Fruit fly (Drosophila melanogaster): ENCODE results near the gene CG15597.

CG15597 gene

dm6 chr3R:6291437-6291836 lies 6.4 kb upstream of the CG15597 start, which contains the start of gene Osi13:
Osi13 (plus strand) TSS chr3R:6291737.
- TF ChIP-seq psq (optimal IDR thresholded peaks at IDR 0.05) (no peak), EcR (GFP tag; optimal IDR thresholded peaks at IDR 0.05) (no peak), CG8478 (optimal IDR thresholded peaks at IDR 0.05) (no peak), pan (optimal IDR thresholded peaks at IDR 0.05) (no peak), Dll (optimal IDR thresholded peaks at IDR 0.05) (no peak), usp (GFP tag; optimal IDR thresholded peaks at IDR 0.05) (no peak)

- TF ChIP-seq psq (optimal IDR thresholded peaks at IDR 0.05) (no peak), CG8478 (optimal IDR thresholded peaks at IDR 0.05) (no peak), pan (optimal IDR thresholded peaks at IDR 0.05) (no peak), usp (GFP tag; optimal IDR thresholded peaks at IDR 0.05) (no peak), Dll (optimal IDR thresholded peaks at IDR 0.05) (no peak), EcR (GFP tag; optimal IDR thresholded peaks at IDR 0.05) (no peak)
Measured at dm6 chr3R:6290289-6290688, 5.3 kb upstream of the CG15597 start.

- TF ChIP-seq Dll (optimal IDR thresholded peaks at IDR 0.05) (no peak), psq (optimal IDR thresholded peaks at IDR 0.05) (no peak)
Measured at dm6 chr3R:6287433-6287832, 2.4 kb upstream of the CG15597 start, which contains the start of gene CG15594. CG15594 (plus strand) TSS chr3R:6287733.

- TF ChIP-seq psq (optimal IDR thresholded peaks at IDR 0.05) (no peak), EcR (GFP tag; optimal IDR thresholded peaks at IDR 0.05) (no peak), pan (optimal IDR thresholded peaks at IDR 0.05) (no peak), CG8478 (optimal IDR thresholded peaks at IDR 0.05) (no peak), usp (GFP tag; optimal IDR thresholded peaks at IDR 0.05) (no peak)
Measured at dm6 chr3R:6278231-6278630, 6.8 kb downstream of the CG15597 start, which contains the start of gene Osi12. Osi12 (plus strand) TSS chr3R:6278531.

dm6 chr3R:6269986-6270385 lies 15.0 kb downstream of the CG15597 start:
- no peak for TF ChIP-seq psq (optimal IDR thresholded peaks at IDR 0.05)
- TF ChIP-seq usp (GFP tag; optimal IDR thresholded peaks at IDR 0.05), result no peak
- no peak for TF ChIP-seq EcR (GFP tag; optimal IDR thresholded peaks at IDR 0.05)
- no peak for TF ChIP-seq pan (optimal IDR thresholded peaks at IDR 0.05)
- TF ChIP-seq CG8478 (optimal IDR thresholded peaks at IDR 0.05), result no peak
- TF ChIP-seq Dll (optimal IDR thresholded peaks at IDR 0.05), result no peak

- TF ChIP-seq EcR (GFP tag; optimal IDR thresholded peaks at IDR 0.05) (no peak), psq (optimal IDR thresholded peaks at IDR 0.05) (no peak), pan (optimal IDR thresholded peaks at IDR 0.05) (no peak)
Measured at dm6 chr3R:6268657-6269056, 16.3 kb downstream of the CG15597 start, which contains the start of gene Osi11. Osi11 (minus strand) TSS chr3R:6268757.

dm6 chr3R:6265890-6266289 lies 19.1 kb downstream of the CG15597 start, which contains the start of gene Osi10b:
Osi10b (plus strand) TSS chr3R:6266190.
- TF ChIP-seq psq (optimal IDR thresholded peaks at IDR 0.05), result no peak

- TF ChIP-seq psq (optimal IDR thresholded peaks at IDR 0.05) (no peak), usp (GFP tag; optimal IDR thresholded peaks at IDR 0.05) (no peak), CG8478 (optimal IDR thresholded peaks at IDR 0.05) (no peak), pan (optimal IDR thresholded peaks at IDR 0.05) (no peak), EcR (GFP tag; optimal IDR thresholded peaks at IDR 0.05) (no peak), Dll (optimal IDR thresholded peaks at IDR 0.05) (no peak)
Measured at dm6 chr3R:6263658-6264057, 21.3 kb downstream of the CG15597 start, which contains the start of gene Osi10a. Osi10a (plus strand) TSS chr3R:6263958.

dm6 chr3R:6259837-6260236 lies 25.2 kb downstream of the CG15597 start, which contains the start of gene Osi9:
Osi9 (plus strand) TSS chr3R:6260211.
- TF ChIP-seq CG8478 (optimal IDR thresholded peaks at IDR 0.05), result no peak
- no peak for TF ChIP-seq usp (GFP tag; optimal IDR thresholded peaks at IDR 0.05)
- no peak for TF ChIP-seq Dll (optimal IDR thresholded peaks at IDR 0.05)
- TF ChIP-seq pan (optimal IDR thresholded peaks at IDR 0.05), result no peak
- no peak for TF ChIP-seq EcR (GFP tag; optimal IDR thresholded peaks at IDR 0.05)
- TF ChIP-seq psq (optimal IDR thresholded peaks at IDR 0.05), result no peak

- TF ChIP-seq EcR (GFP tag; optimal IDR thresholded peaks at IDR 0.05), result no peak
- TF ChIP-seq usp (GFP tag; optimal IDR thresholded peaks at IDR 0.05), result no peak
- TF ChIP-seq Dll (optimal IDR thresholded peaks at IDR 0.05), result no peak
- no peak for TF ChIP-seq pan (optimal IDR thresholded peaks at IDR 0.05)
- no peak for TF ChIP-seq CG8478 (optimal IDR thresholded peaks at IDR 0.05)
- no peak for TF ChIP-seq psq (optimal IDR thresholded peaks at IDR 0.05)
Measured at dm6 chr3R:6254875-6255274, 30.1 kb downstream of the CG15597 start, which contains the start of gene Osi8. Osi8 (plus strand) TSS chr3R:6255175.

- TF ChIP-seq pan (optimal IDR thresholded peaks at IDR 0.05) (no peak), usp (GFP tag; optimal IDR thresholded peaks at IDR 0.05) (no peak), psq (optimal IDR thresholded peaks at IDR 0.05) (no peak), EcR (GFP tag; optimal IDR thresholded peaks at IDR 0.05) (no peak)
Measured at dm6 chr3R:6254438-6254837, 30.6 kb downstream of the CG15597 start.

- TF ChIP-seq psq (optimal IDR thresholded peaks at IDR 0.05), result no peak
- TF ChIP-seq Dll (optimal IDR thresholded peaks at IDR 0.05), result peak; percentile 64
- no peak for TF ChIP-seq usp (GFP tag; optimal IDR thresholded peaks at IDR 0.05)
- TF ChIP-seq CG8478 (optimal IDR thresholded peaks at IDR 0.05), result no peak
Measured at dm6 chr3R:6252809-6253208, 32.2 kb downstream of the CG15597 start.

dm6 chr3R:6248694-6249093 lies 36.3 kb downstream of the CG15597 start, which contains the start of gene Osi7:
Osi7 (plus strand) TSS chr3R:6248994.
- TF ChIP-seq EcR (GFP tag; optimal IDR thresholded peaks at IDR 0.05), result no peak
- no peak for TF ChIP-seq Dll (optimal IDR thresholded peaks at IDR 0.05)
- TF ChIP-seq usp (GFP tag; optimal IDR thresholded peaks at IDR 0.05), result no peak
- TF ChIP-seq CG8478 (optimal IDR thresholded peaks at IDR 0.05), result no peak
- no peak for TF ChIP-seq pan (optimal IDR thresholded peaks at IDR 0.05)

Measured in whole organism.